Fruit fly (Drosophila melanogaster) Kc167 (cell line): Measurements from ENCODE around the gene CG33777.

ENCODE experiments used
- h ChIP-seq: fragments of >200 bp; optimal IDR thresholded peaks from 3 replicates; lab custom pipeline; 2018; ENCODE audit warnings: missing external identifiers
- insv ChIP-seq: fragments of >200 bp; optimal IDR thresholded peaks from 3 replicates; lab custom pipeline; 2018; ENCODE audit warnings: missing external identifiers
- psq ChIP-seq: fragments of >200 bp; optimal IDR thresholded peaks from 2 replicates; lab custom pipeline; 2017; ENCODE audit warnings: missing external identifiers
- ttk ChIP-seq: sonication (Bioruptor generic); optimal IDR thresholded peaks from 2 replicates; lab custom pipeline; 2017; ENCODE audit warnings: missing external identifiers

DNA sequence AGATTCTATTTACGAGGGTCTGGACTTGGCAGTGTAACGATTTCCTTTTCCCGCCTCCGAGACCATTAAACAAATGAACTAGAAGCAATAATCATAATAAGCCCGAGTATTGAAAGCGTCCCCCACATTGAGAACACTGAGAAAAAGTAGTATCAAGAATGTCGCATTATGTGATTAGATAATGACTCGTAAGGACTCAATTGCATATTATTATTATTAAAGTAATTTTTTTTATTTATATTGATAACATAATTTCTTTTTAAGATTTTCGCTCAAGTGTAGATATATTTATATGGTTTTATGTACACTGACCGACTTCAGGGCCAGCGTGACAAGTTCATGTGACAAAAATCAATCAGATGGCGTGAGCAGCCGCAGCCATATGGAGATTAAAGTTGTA is 48.4 kb upstream of the CG33777 start:
- TF ChIP-seq psq (lab: Kevin White, UChicago) (no peak), h (lab: Kevin White, UChicago) (no peak), ttk (lab: Kevin White, UChicago) (no peak), insv (lab: Kevin White, UChicago) (no peak)
